Fruit fly (Drosophila melanogaster) whole organism, embryonic: ENCODE measurements around the gene PhKgamma.

Experiments used
- ATbp ChIP-seq: fragments of 200-800 bp; sonication (Bioruptor generic); optimal IDR thresholded peaks from 2 replicates; lab custom pipeline; 2017; ENCODE audit warnings: missing biosample characterization, mild to moderate bottlenecking, missing genetic modification characterization, missing genetic modification reagents
- Awh ChIP-seq: fragments of 200-800 bp; sonication (Bioruptor generic); IDR thresholded peaks from 2 replicates; pipeline ENCODE4, ENCODE4 v1.3.6; 2022; ENCODE audit warnings: missing biosample characterization, missing genetic modification characterization
- CG10565 ChIP-seq: fragments of 200-800 bp; sonication (Bioruptor generic); optimal IDR thresholded peaks from 3 replicates; lab custom pipeline; 2016; ENCODE audit warnings: missing biosample characterization, mild to moderate bottlenecking, missing genetic modification characterization
- CG12236 ChIP-seq: fragments of 200-800 bp; sonication (Bioruptor generic); optimal IDR thresholded peaks from 2 replicates; lab custom pipeline; 2016; ENCODE audit warnings: missing biosample characterization, missing genetic modification characterization
- CG1233 ChIP-seq: fragments of 200-800 bp; sonication (Bioruptor generic); optimal IDR thresholded peaks from 4 replicates; lab custom pipeline; 2018; ENCODE audit warnings: missing biosample characterization, mild to moderate bottlenecking, missing genetic modification characterization
- CG14050 ChIP-seq: fragments of 200-800 bp; sonication (Bioruptor generic); IDR thresholded peaks from 3 replicates; pipeline ENCODE4 v1.3.6; 2022; ENCODE audit warnings: missing biosample characterization, missing genetic modification characterization
- CG14441 ChIP-seq: fragments of 200-800 bp; sonication (Bioruptor generic); IDR thresholded peaks from 2 replicates; pipeline ENCODE4 v1.3.6; 2022; ENCODE audit warnings: missing biosample characterization, missing genetic modification characterization
- CG14667 ChIP-seq: fragments of 200-800 bp; sonication (Bioruptor generic); IDR thresholded peaks from 2 replicates; pipeline ENCODE4 v1.3.6; 2022; ENCODE audit warnings: missing biosample characterization, missing genetic modification characterization
- CG1529 ChIP-seq: fragments of 200-800 bp; sonication (Bioruptor generic); optimal IDR thresholded peaks from 3 replicates; lab custom pipeline; 2018; ENCODE audit warnings: missing biosample characterization, missing genetic modification characterization
- CG15514 ChIP-seq: fragments of 200-800 bp; sonication (Bioruptor generic); optimal IDR thresholded peaks from 3 replicates; lab custom pipeline; 2017; ENCODE audit warnings: missing biosample characterization, missing genetic modification characterization, mild to moderate bottlenecking, moderate library complexity, missing genetic modification reagents
- CG16779 ChIP-seq: fragments of 200-800 bp; sonication (Bioruptor generic); IDR thresholded peaks from 2 replicates; pipeline ENCODE4 v1.3.6; 2022; ENCODE audit warnings: missing biosample characterization, missing genetic modification characterization
- CG16863 ChIP-seq: fragments of 200-800 bp; sonication (Bioruptor generic); optimal IDR thresholded peaks from 3 replicates; lab custom pipeline; 2016; ENCODE audit warnings: missing biosample characterization, missing genetic modification characterization
- CG1832 ChIP-seq: fragments of 200-800 bp; sonication (Bioruptor generic); optimal IDR thresholded peaks from 2 replicates; lab custom pipeline; 2017; ENCODE audit warnings: missing biosample characterization, mild to moderate bottlenecking, missing genetic modification characterization, inconsistent platforms
- CG34422 ChIP-seq: fragments of 200-800 bp; sonication (Bioruptor generic); IDR thresholded peaks from 3 replicates; pipeline ENCODE4 v1.3.6; 2022; ENCODE audit warnings: missing biosample characterization, missing genetic modification characterization
- CG4424 ChIP-seq: fragments of 200-800 bp; sonication (Bioruptor generic); optimal IDR thresholded peaks from 3 replicates; lab custom pipeline; 2016; ENCODE audit warnings: missing biosample characterization, missing genetic modification characterization
- CG4617 ChIP-seq: fragments of 200-800 bp; sonication (Bioruptor generic); optimal IDR thresholded peaks from 3 replicates; lab custom pipeline; 2016; ENCODE audit warnings: missing biosample characterization, missing genetic modification characterization, borderline replicate concordance
- CG5180 ChIP-seq: fragments of 200-800 bp; sonication (Bioruptor generic); optimal IDR thresholded peaks from 3 replicates; lab custom pipeline; 2017; ENCODE audit warnings: missing biosample characterization, missing genetic modification characterization, mild to moderate bottlenecking, moderate library complexity, missing genetic modification reagents
- CG6813 ChIP-seq: fragments of 200-800 bp; sonication (Bioruptor generic); optimal IDR thresholded peaks from 2 replicates; lab custom pipeline; 2017; ENCODE audit warnings: missing biosample characterization, missing genetic modification characterization, mild to moderate bottlenecking, moderate library complexity, missing genetic modification reagents
- CG7745 ChIP-seq: fragments of 200-800 bp; sonication (Bioruptor generic); optimal IDR thresholded peaks from 2 replicates; lab custom pipeline; 2018; ENCODE audit warnings: missing biosample characterization, mild to moderate bottlenecking, missing genetic modification characterization, moderate library complexity
- CG8765 ChIP-seq: fragments of 200-800 bp; sonication (Bioruptor generic); IDR thresholded peaks from 2 replicates; pipeline ENCODE4 v1.3.6; 2022; ENCODE audit warnings: missing biosample characterization, missing genetic modification characterization
- CG8924 ChIP-seq: fragments of 200-800 bp; optimal IDR thresholded peaks from 3 replicates; lab custom pipeline; 2019; ENCODE audit warnings: missing biosample characterization, mild to moderate bottlenecking, missing genetic modification characterization, moderate library complexity
- CG9932 ChIP-seq: fragments of 200-800 bp; sonication (Bioruptor generic); IDR thresholded peaks from 2 replicates; pipeline ENCODE4 v1.3.6; 2022; ENCODE audit warnings: missing biosample characterization, missing genetic modification characterization
- D19A ChIP-seq: fragments of 200-800 bp; optimal IDR thresholded peaks from 3 replicates; lab custom pipeline; 2019; ENCODE audit warnings: missing biosample characterization, mild to moderate bottlenecking, missing genetic modification characterization, moderate library complexity
- Fer3 ChIP-seq: fragments of 200-800 bp; sonication (Bioruptor generic); optimal IDR thresholded peaks from 2 replicates; lab custom pipeline; 2018; ENCODE audit warnings: missing biosample characterization, mild to moderate bottlenecking, missing genetic modification characterization, moderate library complexity
- Hr78 ChIP-seq, 2 experiments: fragments of 200-800 bp in 1 of 2; fragments of >200 bp in 1 of 2; sonication (Bioruptor generic) in 1 of 2; optimal IDR thresholded peaks; 2 replicates each; lab custom pipeline; 2017 to 2019; ENCODE audit warnings: missing biosample characterization in 2 of 2, missing genetic modification characterization in 2 of 2, mild to moderate bottlenecking in 1 of 2, moderate library complexity in 1 of 2
- Nf-YB ChIP-seq: fragments of 200-800 bp; sonication (Bioruptor generic); optimal IDR thresholded peaks from 3 replicates; lab custom pipeline; 2019; ENCODE audit warnings: missing biosample characterization, mild to moderate bottlenecking, missing genetic modification characterization, moderate library complexity
- Rx ChIP-seq: fragments of 200-800 bp; sonication (Bioruptor generic); IDR thresholded peaks from 2 replicates; pipeline ENCODE4 v1.3.6; 2022; ENCODE audit warnings: missing biosample characterization, missing genetic modification characterization
- Scr ChIP-seq: fragments of 200-800 bp; sonication (Bioruptor generic); IDR thresholded peaks from 2 replicates; pipeline ENCODE4 v1.3.6; 2022; ENCODE audit warnings: missing biosample characterization, missing genetic modification characterization; ENCODE audit not compliant: partially characterized antibody
- Spps ChIP-seq: fragments of 200-800 bp; sonication (Bioruptor generic); optimal IDR thresholded peaks from 2 replicates; lab custom pipeline; 2018; ENCODE audit warnings: missing biosample characterization, mild to moderate bottlenecking, missing genetic modification characterization
- ato ChIP-seq: fragments of 200-800 bp; sonication (Bioruptor generic); IDR thresholded peaks from 2 replicates; pipeline ENCODE4 v1.3.6; 2022; ENCODE audit warnings: missing biosample characterization, missing genetic modification characterization; ENCODE audit not compliant: partially characterized antibody
- chif ChIP-seq, 2 experiments: fragments of 200-800 bp; sonication (Bioruptor generic); optimal IDR thresholded peaks; 3 replicates each; lab custom pipeline; 2016; ENCODE audit warnings: missing biosample characterization in 2 of 2, missing genetic modification characterization in 2 of 2
- ci ChIP-seq: fragments of 200-800 bp; sonication (Bioruptor generic); IDR thresholded peaks from 3 replicates; pipeline ENCODE4 v1.3.6; 2022; ENCODE audit warnings: missing biosample characterization, missing genetic modification characterization
- corto ChIP-seq: fragments of 200-800 bp; sonication (Bioruptor generic); optimal IDR thresholded peaks from 2 replicates; lab custom pipeline; 2016; ENCODE audit warnings: missing biosample characterization, mild to moderate bottlenecking, missing genetic modification characterization, moderate library complexity
- en ChIP-seq: fragments of 200-800 bp; sonication (Bioruptor generic); optimal IDR thresholded peaks from 2 replicates; lab custom pipeline; 2016; ENCODE audit warnings: missing biosample characterization, missing genetic modification characterization
- gro ChIP-seq: fragments of 200-800 bp; sonication (Bioruptor generic); optimal IDR thresholded peaks from 2 replicates; lab custom pipeline; 2016; ENCODE audit warnings: missing biosample characterization, missing genetic modification characterization
- gt ChIP-seq: fragments of 200-800 bp; sonication (Bioruptor generic); IDR thresholded peaks from 2 replicates; pipeline ENCODE4 v1.3.6; 2022; ENCODE audit warnings: missing biosample characterization, missing genetic modification characterization
- h ChIP-seq: fragments of >200 bp; optimal IDR thresholded peaks from 2 replicates; lab custom pipeline; 2017
- hbn ChIP-seq: fragments of 200-800 bp; sonication (Bioruptor generic); IDR thresholded peaks from 2 replicates; pipeline ENCODE4 v1.3.6; 2022; ENCODE audit warnings: missing biosample characterization, missing genetic modification characterization; ENCODE audit not compliant: partially characterized antibody
- ind ChIP-seq: fragments of 200-800 bp; sonication (Bioruptor generic); optimal IDR thresholded peaks from 3 replicates; lab custom pipeline; 2016; ENCODE audit warnings: missing biosample characterization, missing genetic modification characterization
- kni ChIP-seq: fragments of 200-800 bp; sonication (Bioruptor generic); optimal IDR thresholded peaks from 3 replicates; lab custom pipeline; 2017; ENCODE audit warnings: mild to moderate bottlenecking, missing biosample characterization, missing genetic modification reagents, missing genetic modification characterization
- maf-S ChIP-seq: fragments of 200-800 bp; sonication (Bioruptor generic); optimal IDR thresholded peaks from 2 replicates; lab custom pipeline; 2016; ENCODE audit warnings: missing biosample characterization, missing genetic modification characterization
- onecut ChIP-seq: fragments of 200-800 bp; sonication (Bioruptor generic); IDR thresholded peaks from 2 replicates; pipeline ENCODE4 v1.3.6; 2022; ENCODE audit warnings: missing biosample characterization, missing genetic modification characterization
- peb ChIP-seq: fragments of 200-800 bp; sonication (Bioruptor generic); IDR thresholded peaks from 2 replicates; pipeline ENCODE4 v1.3.6; 2022; ENCODE audit warnings: missing biosample characterization, missing genetic modification characterization
- phol ChIP-seq: fragments of 200-800 bp; sonication (Bioruptor generic); optimal IDR thresholded peaks from 3 replicates; lab custom pipeline; 2018; ENCODE audit warnings: missing biosample characterization, mild to moderate bottlenecking, missing genetic modification characterization, moderate library complexity
- pita ChIP-seq: fragments of 200-800 bp; sonication (Bioruptor generic); optimal IDR thresholded peaks from 2 replicates; lab custom pipeline; 2017; ENCODE audit warnings: missing biosample characterization, mild to moderate bottlenecking, missing genetic modification characterization
- repo ChIP-seq: fragments of 200-800 bp; sonication (Bioruptor generic); optimal IDR thresholded peaks from 2 replicates; lab custom pipeline; 2016; ENCODE audit warnings: missing biosample characterization, missing genetic modification characterization
- sqz ChIP-seq: fragments of 200-800 bp; sonication (Bioruptor generic); optimal IDR thresholded peaks from 3 replicates; lab custom pipeline; 2018; ENCODE audit warnings: missing biosample characterization, mild to moderate bottlenecking, missing genetic modification characterization
- stc ChIP-seq: fragments of 200-800 bp; sonication (Bioruptor generic); IDR thresholded peaks from 2 replicates; pipeline ENCODE4 v1.3.6; 2022; ENCODE audit warnings: missing biosample characterization, missing genetic modification characterization
- unc-4 ChIP-seq: fragments of 200-800 bp; sonication (Bioruptor generic); IDR thresholded peaks from 2 replicates; pipeline ENCODE4 v1.3.6; 2022; ENCODE audit warnings: missing biosample characterization, missing genetic modification characterization; ENCODE audit not compliant: partially characterized antibody
- wdn ChIP-seq: fragments of 200-800 bp; sonication (Bioruptor generic); IDR thresholded peaks from 2 replicates; pipeline ENCODE4 v1.3.6; 2022; ENCODE audit warnings: missing biosample characterization, missing genetic modification characterization

Gene PhKgamma

DNA sequence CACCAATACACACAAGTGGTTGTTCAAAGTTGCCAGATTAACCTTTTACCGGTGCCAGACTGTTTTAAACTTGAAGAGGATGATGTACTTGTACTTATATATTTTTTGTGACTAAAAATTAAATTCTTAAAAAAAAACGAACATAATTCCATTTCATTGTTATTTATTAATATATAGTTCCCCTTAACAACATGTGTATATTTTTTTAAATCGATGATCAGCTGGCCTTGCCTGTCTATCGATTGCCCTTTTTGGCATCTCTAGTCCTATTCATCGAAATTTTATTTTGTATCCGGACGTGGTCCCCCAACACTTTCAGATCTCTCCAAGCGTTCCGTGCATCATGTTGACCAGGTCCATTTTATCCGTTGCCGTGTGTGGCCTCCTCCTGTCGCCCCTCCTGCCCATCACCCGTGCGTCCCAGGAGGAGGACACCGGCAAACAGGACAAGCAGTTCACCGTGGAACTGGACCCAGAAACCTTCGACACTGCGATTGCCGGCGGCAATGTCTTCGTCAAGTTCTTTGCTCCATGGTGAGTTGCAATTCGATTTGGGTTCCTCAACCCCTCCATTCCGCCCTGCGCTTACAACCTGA is 21.9 kb downstream of the PhKgamma start, which contains the start of gene prtp (continued):
- TF ChIP-seq corto, result peak; percentile 37
- TF ChIP-seq h (lab: Kevin White, UChicago), result no peak
- no peak for TF ChIP-seq CG34422
- no peak for TF ChIP-seq CG4424
- TF ChIP-seq CG8924 (tag; lab: Kevin White, UChicago), result no peak
- TF ChIP-seq CG15514 (GFP tag; lab: Kevin White, UChicago), result peak; percentile 77
- no peak for TF ChIP-seq CG6813
- peak; percentile 61; the same call in 1 of the 2 replicates for TF ChIP-seq unc-4 (GFP tag; lab: Robert Waterston, UW)
- no peak for TF ChIP-seq CG14050 (GFP tag; lab: Robert Waterston, UW)
- no peak for TF ChIP-seq CG8765 (GFP tag; lab: Robert Waterston, UW)
- no peak for TF ChIP-seq stc (GFP tag; lab: Robert Waterston, UW)
- no peak for TF ChIP-seq maf-S (GFP tag; lab: Kevin White, UChicago)
- TF ChIP-seq Spps (tag; lab: Kevin White, UChicago), result no peak
- no peak for TF ChIP-seq CG1233 (GFP tag; lab: Kevin White, UChicago)
- TF ChIP-seq Scr, result peak; percentile 69
- no peak for TF ChIP-seq repo
- TF ChIP-seq ci (GFP tag; lab: Robert Waterston, UW), result peak; percentile 40; the same call in 2 of the 3 replicates
- no peak for TF ChIP-seq onecut (GFP tag; lab: Robert Waterston, UW)
- no peak for TF ChIP-seq ATbp
- TF ChIP-seq wdn (GFP tag; lab: Robert Waterston, UW), result no peak
- TF ChIP-seq D19A (tag; lab: Kevin White, UChicago), result no peak
- TF ChIP-seq en (GFP tag; lab: Kevin White, UChicago), result no peak
- TF ChIP-seq CG5180 (GFP tag; lab: Kevin White, UChicago), result no peak
- TF ChIP-seq CG16779 (GFP tag; lab: Robert Waterston, UW), result no peak
- TF ChIP-seq CG1529 (GFP tag; lab: Kevin White, UChicago), result no peak
- no peak for TF ChIP-seq Rx
- no peak for TF ChIP-seq Hr78 (GFP tag; optimal IDR thresholded peaks at IDR 0.05; lab: Kevin White, UChicago)
- TF ChIP-seq peb (GFP tag; lab: Robert Waterston, UW), result no peak
- TF ChIP-seq chif (GFP tag; optimal IDR thresholded peaks at IDR 0.05; lab: Kevin White, UChicago), result no peak
- TF ChIP-seq CG4617 (GFP tag; lab: Kevin White, UChicago), result no peak
- TF ChIP-seq Fer3 (tag; lab: Kevin White, UChicago), result peak; percentile 30
- TF ChIP-seq Awh (GFP tag; lab: Robert Waterston, UW), result no peak
- no peak for TF ChIP-seq CG1832 (GFP tag; lab: Kevin White, UChicago)
- no peak for TF ChIP-seq pita (GFP tag; lab: Kevin White, UChicago)
- no peak for TF ChIP-seq gt (GFP tag; lab: Robert Waterston, UW)
- no peak for TF ChIP-seq CG12236 (GFP tag; lab: Kevin White, UChicago)
- no peak for TF ChIP-seq ind (GFP tag; lab: Kevin White, UChicago)
- no peak for TF ChIP-seq sqz (GFP tag; lab: Kevin White, UChicago)
- TF ChIP-seq CG7745, result no peak
- TF ChIP-seq CG10565 (GFP tag; lab: Kevin White, UChicago), result no peak
- TF ChIP-seq gro, result no peak
- no peak for TF ChIP-seq CG9932
- peak; percentile 34 for TF ChIP-seq kni
- no peak; the same call in 1 of the 2 replicates for TF ChIP-seq ato (GFP tag; lab: Robert Waterston, UW)
- TF ChIP-seq CG16863, result no peak
- TF ChIP-seq phol, result peak; percentile 27
- no peak for TF ChIP-seq CG14667 (GFP tag; lab: Robert Waterston, UW)
- TF ChIP-seq hbn (GFP tag; lab: Robert Waterston, UW), result no peak
- TF ChIP-seq CG14441, result no peak
- no peak for TF ChIP-seq Nf-YB (GFP tag; lab: Kevin White, UChicago)
